Worm (Caenorhabditis elegans) whole organism, L2 larva: Measurements from ENCODE around the gene srt-27.

Experiments
- ceh-82 ChIP-seq: fragments of 150-350 bp; optimal IDR thresholded peaks from 2 replicates; lab custom pipeline; 2014; ENCODE audit warnings: missing biosample characterization, missing genetic modification characterization
- lin-13 ChIP-seq: fragments of 150-350 bp; optimal IDR thresholded peaks from 2 replicates; lab custom pipeline; 2014; ENCODE audit warnings: missing biosample characterization, missing genetic modification reagents, missing genetic modification characterization
- nhr-21 ChIP-seq: fragments of 150-350 bp; optimal IDR thresholded peaks from 2 replicates; lab custom pipeline; 2014; ENCODE audit warnings: missing biosample characterization, missing genetic modification characterization
- nhr-23 ChIP-seq: fragments of 150-350 bp; optimal IDR thresholded peaks from 2 replicates; lab custom pipeline; 2014; ENCODE audit warnings: missing biosample characterization, missing genetic modification reagents, missing genetic modification characterization

DNA sequence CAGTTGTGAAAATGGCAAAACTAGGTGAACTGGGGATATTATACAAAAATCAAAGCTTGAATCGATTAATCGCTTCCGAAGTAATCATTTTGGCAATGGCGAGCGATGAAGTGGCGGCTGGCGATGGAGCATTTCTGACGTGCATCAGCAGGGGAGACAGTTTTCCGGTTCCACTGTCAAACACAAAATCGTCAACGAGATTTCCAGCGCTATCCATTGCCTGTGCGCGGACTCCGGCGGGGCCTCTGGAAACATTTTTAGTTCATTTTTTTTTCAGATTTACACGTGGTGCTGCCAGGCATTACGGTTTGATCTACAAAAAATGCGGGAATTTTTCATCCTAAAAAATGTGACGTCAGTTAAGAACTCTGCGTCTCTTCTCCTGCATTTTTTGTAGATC is 32.1 kb downstream of the srt-27 start:
- TF ChIP-seq lin-13 (GFP tag; lab: Kevin White, UChicago) (no peak), nhr-23 (tag; lab: Kevin White, UChicago) (no peak), nhr-21 (no peak), ceh-82 (no peak)
